Worm (Caenorhabditis elegans): ENCODE results near the gene hrpk-2.

The hrpk-2 gene

ce11 chrIII:7978723-7979122 is 8.2 kb upstream of the hrpk-2 start:
- TF ChIP-seq hmg-1.2 (GFP tag; IDR thresholded peaks at IDR 0.05) (peak; percentile 93), attf-5 (GFP tag; optimal IDR thresholded peaks at IDR 0.05) (peak; percentile 59), pha-4 (tag; optimal IDR thresholded peaks at IDR 0.05) (peak; percentile 14), ZK185.1 (tag; optimal IDR thresholded peaks at IDR 0.05; ENCODE audit: poor library complexity, severe bottlenecking) (peak; percentile 33), zfh-2 (GFP tag; conservative IDR thresholded peaks at IDR 0.05) (no peak), pbrm-1 (GFP tag; IDR thresholded peaks at IDR 0.05) (peak; percentile 38), lin-40 (tag; optimal IDR thresholded peaks at IDR 0.05) (peak; percentile 15), nhr-80 (tag; optimal IDR thresholded peaks at IDR 0.05) (peak; percentile 38), ceh-40 (GFP tag; IDR thresholded peaks at IDR 0.05) (no peak), efl-1 (GFP tag; optimal IDR thresholded peaks at IDR 0.05) (no peak), B0035.1 (tag; optimal IDR thresholded peaks at IDR 0.05) (no peak), B0261.1 (tag; optimal IDR thresholded peaks at IDR 0.05) (peak; percentile 41), T26A5.8 (tag; optimal IDR thresholded peaks at IDR 0.05) (no peak)

ce11 chrIII:7979659-7980058 is 7.3 kb upstream of the hrpk-2 start, which contains the start of gene clp-1:
Gene clp-1 (plus strand): TSS chrIII:7979959.
- TF ChIP-seq Y67H2A.10 (GFP tag; conservative IDR thresholded peaks at IDR 0.05) (no peak), C06A6.2 (GFP tag; conservative IDR thresholded peaks at IDR 0.05) (no peak), hmg-20 (GFP tag; IDR thresholded peaks at IDR 0.05) (no peak), ztf-22 (GFP tag; optimal IDR thresholded peaks at IDR 0.05) (no peak), hlh-12 (tag; optimal IDR thresholded peaks at IDR 0.05) (no peak), sdz-38 (tag; optimal IDR thresholded peaks at IDR 0.05) (no peak), nfya-2 (GFP tag; IDR thresholded peaks at IDR 0.05) (no peak), F22D6.2 (tag; optimal IDR thresholded peaks at IDR 0.05) (no peak), ceh-91 (GFP tag; IDR thresholded peaks at IDR 0.05) (no peak), K12H6.12 (tag; optimal IDR thresholded peaks at IDR 0.05) (no peak), ztf-6 (GFP tag; IDR thresholded peaks at IDR 0.05) (no peak), sptf-2 (GFP tag; optimal IDR thresholded peaks at IDR 0.05) (no peak), nfya-1 (tag; optimal IDR thresholded peaks at IDR 0.05; ENCODE audit: borderline replicate concordance, insufficient read depth) (no peak)

- TF ChIP-seq Y53G8AR.9 (GFP tag; conservative IDR thresholded peaks at IDR 0.05): no peak
- peak; percentile 65 for TF ChIP-seq zfh-2 (GFP tag; conservative IDR thresholded peaks at IDR 0.05)
- no peak for TF ChIP-seq madf-8 (GFP tag; conservative IDR thresholded peaks at IDR 0.05)
- no peak for TF ChIP-seq hrde-1 (tag; optimal IDR thresholded peaks at IDR 0.05; ENCODE audit: borderline replicate concordance)
- no peak for TF ChIP-seq ZK185.1 (tag; optimal IDR thresholded peaks at IDR 0.05; ENCODE audit: poor library complexity, severe bottlenecking)
- TF ChIP-seq let-607 (tag; optimal IDR thresholded peaks at IDR 0.05): no peak
- peak; percentile 31; the same call in 1 of the 2 replicates for TF ChIP-seq madf-6 (GFP tag; IDR thresholded peaks at IDR 0.05)
These were observed 5.7 kb upstream of the hrpk-2 start for ce11 chrIII:7981233-7981632.

- TF ChIP-seq K11D2.4 (GFP tag; IDR thresholded peaks at IDR 0.05) (no peak), zfh-2 (GFP tag; conservative IDR thresholded peaks at IDR 0.05) (peak; percentile 65), ztf-6 (GFP tag; IDR thresholded peaks at IDR 0.05) (0 out of 2 replicates have a peak, but pooled peaks have one; percentile 16), hrde-1 (tag; optimal IDR thresholded peaks at IDR 0.05; ENCODE audit: borderline replicate concordance) (no peak), ccch-3 (GFP tag; optimal IDR thresholded peaks at IDR 0.05) (no peak), nhr-27 (tag; optimal IDR thresholded peaks at IDR 0.05) (no peak), egrh-3 (GFP tag; IDR thresholded peaks at IDR 0.05) (peak; percentile 8; the same call in 1 of the 2 replicates)
These were observed 5.0 kb upstream of the hrpk-2 start for ce11 chrIII:7981938-7982337.

Measured in whole organism, young adult.